Worm (Caenorhabditis elegans) whole organism, young adult: ENCODE measurements around the gene F53B1.9.

Experiments used
- B0035.1 ChIP-seq: sonication (generic microtip); optimal IDR thresholded peaks from 2 replicates; lab custom pipeline; 2016; ENCODE audit warnings: missing genetic modification characterization, mild to moderate bottlenecking, missing compliant biosample characterization, missing genotype, missing genetic modification reagents
- lin-26 ChIP-seq: fragments of 200-800 bp; sonication (Bioruptor generic); IDR thresholded peaks from 2 replicates; pipeline ENCODE4 v1.3.6; 2022; ENCODE audit warnings: missing genetic modification reagents, missing genetic modification characterization, missing compliant biosample characterization
- lir-1 ChIP-seq: fragments of 200-800 bp; sonication (Bioruptor generic); conservative IDR thresholded peaks from 2 replicates; pipeline ENCODE4 v1.3.6; 2022; ENCODE audit warnings: missing genetic modification reagents, missing genetic modification characterization, missing compliant biosample characterization
- pbrm-1 ChIP-seq: fragments of 200-800 bp; sonication (Bioruptor generic); IDR thresholded peaks from 2 replicates; pipeline ENCODE4 v1.3.6; 2022; ENCODE audit warnings: missing genetic modification reagents, missing genetic modification characterization, missing compliant biosample characterization
- snpc-4 ChIP-seq, 5 experiments: fragments of 150-350 bp in 1 of 5; sonication (generic microtip) in 4 of 5; optimal IDR thresholded peaks; 2 replicates each; lab custom pipeline; 2014 to 2018; ENCODE audit warnings: missing genetic modification characterization in 5 of 5, missing biosample characterization in 3 of 5, antibody characterized with exemption in 2 of 5, mild to moderate bottlenecking in 2 of 5, missing compliant biosample characterization in 2 of 5, missing genotype in 2 of 5, moderate library complexity in 2 of 5, missing genetic modification reagents in 1 of 5

ce11 chrX:2105310-2105709 lies 26.3 kb downstream of the F53B1.9 start, which contains the start of gene F53B1.3:
- no peak for TF ChIP-seq pbrm-1 (GFP tag; lab: Robert Waterston, UW)
- TF ChIP-seq snpc-4 (GFP tag; optimal IDR thresholded peaks at IDR 0.05; lab: Kevin White, UChicago) = no peak
- no peak for TF ChIP-seq snpc-4 (tag; optimal IDR thresholded peaks at IDR 0.05; lab: Kevin White, UChicago)
- TF ChIP-seq lir-1 (GFP tag; lab: Robert Waterston, UW) = no peak
- TF ChIP-seq lin-26 (GFP tag; lab: Robert Waterston, UW) = no peak
- TF ChIP-seq B0035.1 = no peak
